Worm (Caenorhabditis elegans) whole organism, L1 larva: ENCODE results near the gene F59A1.18.

ENCODE experiments used
- C04F5.9 ChIP-seq: sonication (generic microtip); optimal IDR thresholded peaks from 2 replicates; lab custom pipeline; 2016; ENCODE audit warnings: missing genetic modification characterization, missing compliant biosample characterization
- aha-1 ChIP-seq: fragments of 150-350 bp; optimal IDR thresholded peaks from 2 replicates; lab custom pipeline; 2014; ENCODE audit warnings: missing biosample characterization, missing genetic modification characterization
- alr-1 ChIP-seq: fragments of 200-800 bp; sonication (Bioruptor generic); optimal IDR thresholded peaks from 2 replicates; lab custom pipeline; 2018; ENCODE audit warnings: borderline replicate concordance, mild to moderate bottlenecking, missing genetic modification characterization, missing compliant biosample characterization
- blmp-1 ChIP-seq: fragments of 150-350 bp; optimal IDR thresholded peaks from 2 replicates; lab custom pipeline; 2014; ENCODE audit warnings: missing biosample characterization, missing genetic modification characterization
- ceh-8 ChIP-seq: fragments of 200-800 bp; sonication (Bioruptor generic); optimal IDR thresholded peaks from 2 replicates; lab custom pipeline; 2018; ENCODE audit warnings: mild to moderate bottlenecking, missing genetic modification characterization, moderate library complexity, missing compliant biosample characterization
- ceh-82 ChIP-seq, 3 experiments: fragments of 150-350 bp in 1 of 3; sonication (generic microtip) in 2 of 3; optimal IDR thresholded peaks; 2 replicates each; lab custom pipeline; 2014 to 2017; ENCODE audit warnings: missing biosample characterization in 3 of 3, missing genetic modification characterization in 3 of 3
- ceh-88 ChIP-seq: fragments of 200-800 bp; sonication (Bioruptor generic); IDR thresholded peaks from 2 replicates; pipeline ENCODE4 v1.3.6; 2022; ENCODE audit warnings: missing genetic modification characterization, missing compliant biosample characterization
- ceh-90 ChIP-seq: sonication (generic microtip); optimal IDR thresholded peaks from 2 replicates; lab custom pipeline; 2016; ENCODE audit warnings: missing genetic modification characterization, missing compliant biosample characterization
- ces-1 ChIP-seq: fragments of 150-350 bp; optimal IDR thresholded peaks from 2 replicates; lab custom pipeline; 2014; ENCODE audit warnings: missing biosample characterization, missing genetic modification reagents, missing genetic modification characterization
- dpl-1 ChIP-seq, 3 experiments: fragments of 150-350 bp in 2 of 3; sonication (generic microtip) in 1 of 3; optimal IDR thresholded peaks; 2 replicates each; lab custom pipeline; 2014 to 2017; ENCODE audit warnings: missing biosample characterization in 3 of 3, missing genetic modification characterization in 3 of 3, missing genetic modification reagents in 3 of 3
- efl-1 ChIP-seq, 4 experiments: fragments of 150-350 bp; optimal IDR thresholded peaks in 3 of 4; peaks in 1 of 4; 1 replicate in 1 of 4; 2 replicates in 3 of 4; lab custom pipeline; 2014; ENCODE audit warnings: missing biosample characterization in 2 of 4, missing genetic modification characterization in 2 of 4, missing genetic modification reagents in 2 of 4
- efl-3 ChIP-seq: fragments of 200-800 bp; sonication (Bioruptor generic); optimal IDR thresholded peaks from 2 replicates; lab custom pipeline; 2018; ENCODE audit warnings: mild to moderate bottlenecking, missing genetic modification characterization, missing compliant biosample characterization
- egl-27 ChIP-seq, 2 experiments: fragments of 150-350 bp in 1 of 2; sonication (generic microtip); optimal IDR thresholded peaks; 3 replicates each; lab custom pipeline; 2017 to 2018; ENCODE audit warnings: missing biosample characterization in 2 of 2, missing genetic modification characterization in 2 of 2, missing genetic modification reagents in 2 of 2
- elt-2 ChIP-seq: sonication (generic microtip); optimal IDR thresholded peaks from 2 replicates; lab custom pipeline; 2016; ENCODE audit warnings: missing genetic modification characterization, mild to moderate bottlenecking, inconsistent platforms, missing compliant biosample characterization, missing genetic modification reagents
- fkh-10 ChIP-seq: sonication (generic microtip); optimal IDR thresholded peaks from 2 replicates; lab custom pipeline; 2017; ENCODE audit warnings: missing biosample characterization, missing genetic modification reagents, missing genetic modification characterization
- fkh-4 ChIP-seq: sonication (generic microtip); optimal IDR thresholded peaks from 2 replicates; lab custom pipeline; 2016; ENCODE audit warnings: missing compliant biosample characterization, missing genetic modification characterization, borderline replicate concordance
- fos-1 ChIP-seq: fragments of 150-350 bp; optimal IDR thresholded peaks from 2 replicates; lab custom pipeline; 2014; ENCODE audit warnings: missing biosample characterization, missing genetic modification characterization
- grh-1 ChIP-seq: fragments of 200-800 bp; sonication (Bioruptor generic); IDR thresholded peaks from 2 replicates; pipeline ENCODE4 v1.3.6; 2022; ENCODE audit warnings: missing genetic modification reagents, missing genetic modification characterization, missing compliant biosample characterization
- hpl-2 ChIP-seq: fragments of 150-350 bp; optimal IDR thresholded peaks from 2 replicates; lab custom pipeline; 2014; ENCODE audit warnings: missing biosample characterization, missing genetic modification reagents, missing genetic modification characterization
- jun-1 ChIP-seq: fragments of 150-350 bp; optimal IDR thresholded peaks from 2 replicates; lab custom pipeline; 2014; ENCODE audit warnings: missing biosample characterization, missing genetic modification reagents, missing genetic modification characterization
- lin-13 ChIP-seq: fragments of 150-350 bp; optimal IDR thresholded peaks from 2 replicates; lab custom pipeline; 2014; ENCODE audit warnings: missing biosample characterization, missing genetic modification reagents, missing genetic modification characterization
- lsy-2 ChIP-seq, 2 experiments: fragments of 150-350 bp; optimal IDR thresholded peaks; 2 replicates each; lab custom pipeline; 2014; ENCODE audit warnings: missing biosample characterization in 2 of 2, missing genetic modification characterization in 2 of 2
- mdl-1 ChIP-seq, 2 experiments: fragments of 150-350 bp; optimal IDR thresholded peaks; 2 replicates each; lab custom pipeline; 2014 to 2017; ENCODE audit warnings: missing biosample characterization in 2 of 2, missing genetic modification characterization in 2 of 2, inconsistent platforms in 1 of 2
- nhr-11 ChIP-seq: fragments of 150-350 bp; optimal IDR thresholded peaks from 2 replicates; lab custom pipeline; 2014; ENCODE audit warnings: missing biosample characterization, missing genetic modification characterization
- nhr-19 ChIP-seq: fragments of 200-800 bp; sonication (Bioruptor generic); conservative IDR thresholded peaks from 2 replicates; pipeline ENCODE4 v1.3.6; 2022; ENCODE audit warnings: missing genetic modification characterization, missing compliant biosample characterization
- nhr-20 ChIP-seq: sonication (generic microtip); optimal IDR thresholded peaks from 2 replicates; lab custom pipeline; 2016; ENCODE audit warnings: mild to moderate bottlenecking, missing genetic modification characterization, missing compliant biosample characterization
- nhr-237 ChIP-seq: fragments of 150-350 bp; optimal IDR thresholded peaks from 2 replicates; lab custom pipeline; 2014; ENCODE audit warnings: missing biosample characterization, missing genetic modification characterization
- nhr-28 ChIP-seq: fragments of 150-350 bp; optimal IDR thresholded peaks from 2 replicates; lab custom pipeline; 2014; ENCODE audit warnings: missing biosample characterization, missing genetic modification characterization
- nhr-47 ChIP-seq: sonication (generic microtip); optimal IDR thresholded peaks from 2 replicates; lab custom pipeline; 2016; ENCODE audit warnings: mild to moderate bottlenecking, missing genetic modification characterization, moderate library complexity, missing compliant biosample characterization
- nhr-84 ChIP-seq: sonication (generic microtip); optimal IDR thresholded peaks from 2 replicates; lab custom pipeline; 2017; ENCODE audit warnings: missing biosample characterization, missing genetic modification characterization
- nhr-85 ChIP-seq: sonication (generic microtip); peaks from one replicate; lab custom pipeline; 2016; ENCODE audit warnings: missing genetic modification characterization, inconsistent platforms, missing compliant biosample characterization
- nhr-90 ChIP-seq: sonication (generic microtip); optimal IDR thresholded peaks from 2 replicates; lab custom pipeline; 2016; ENCODE audit warnings: mild to moderate bottlenecking, missing genetic modification characterization, missing compliant biosample characterization; ENCODE audit not compliant: poor library complexity
- sox-4 ChIP-seq: sonication (generic microtip); optimal IDR thresholded peaks from 2 replicates; lab custom pipeline; 2016; ENCODE audit warnings: missing genetic modification characterization, missing compliant biosample characterization
- sptf-1 ChIP-seq: fragments of 150-350 bp; optimal IDR thresholded peaks from 2 replicates; lab custom pipeline; 2014; ENCODE audit warnings: missing biosample characterization, missing genetic modification characterization
- sup-37 ChIP-seq: fragments of 200-800 bp; sonication (Bioruptor generic); optimal IDR thresholded peaks from 2 replicates; lab custom pipeline; 2018; ENCODE audit warnings: mild to moderate bottlenecking, missing genetic modification characterization, missing compliant biosample characterization
- tbx-2 ChIP-seq: sonication (generic microtip); optimal IDR thresholded peaks from 2 replicates; lab custom pipeline; 2016; ENCODE audit warnings: missing genetic modification characterization, missing compliant biosample characterization
- unc-86 ChIP-seq: sonication (generic microtip); optimal IDR thresholded peaks from 2 replicates; lab custom pipeline; 2016; ENCODE audit warnings: missing genetic modification characterization, missing compliant biosample characterization
- zip-4 ChIP-seq: fragments of 200-800 bp; sonication (Bioruptor generic); optimal IDR thresholded peaks from 2 replicates; lab custom pipeline; 2018; ENCODE audit warnings: mild to moderate bottlenecking, missing genetic modification characterization, moderate library complexity, missing compliant biosample characterization

F59A1.18 gene

ce11 chrV:17705814-17706213 is 19.1 kb upstream of the F59A1.18 start, which contains the start of gene W06D12.6:
Gene W06D12.6, plus strand, starts transcription at chrV:17706114.
- TF ChIP-seq zip-4 (GFP tag; lab: Kevin White, UChicago): no peak
- TF ChIP-seq nhr-90: no peak
- no peak for TF ChIP-seq nhr-19 (GFP tag; lab: Robert Waterston, UW)
- no peak for TF ChIP-seq sup-37 (GFP tag; lab: Kevin White, UChicago)
- TF ChIP-seq jun-1 (tag; lab: Kevin White, UChicago): no peak
- TF ChIP-seq fos-1 (tag; lab: Kevin White, UChicago): no peak
- TF ChIP-seq efl-1 (optimal IDR thresholded peaks at IDR 0.05; lab: Kevin White, UChicago): no peak
- TF ChIP-seq efl-1 (GFP tag; optimal IDR thresholded peaks at IDR 0.05 in 1 of 2; lab: Kevin White, UChicago): no peak
- TF ChIP-seq elt-2 (tag; lab: Kevin White, UChicago): no peak
- TF ChIP-seq nhr-20 (tag; lab: Kevin White, UChicago): no peak
- no peak for TF ChIP-seq lsy-2 (tag; optimal IDR thresholded peaks at IDR 0.05; lab: Kevin White, UChicago)
- TF ChIP-seq nhr-47 (tag; lab: Kevin White, UChicago): no peak
- no peak for TF ChIP-seq nhr-28 (tag; lab: Kevin White, UChicago)
- no peak for TF ChIP-seq nhr-85 (tag; lab: Kevin White, UChicago)
- TF ChIP-seq nhr-11 (tag; lab: Kevin White, UChicago): no peak

ce11 chrV:17700728-17701262 is 14.0 kb upstream of the F59A1.18 start, which contains the start of the genes Y26G10.5 and srh-32:
Gene Y26G10.5, minus strand, starts transcription at chrV:17700828.
Gene srh-32, plus strand, starts transcription at chrV:17701212.
- TF ChIP-seq egl-27 (tag; optimal IDR thresholded peaks at IDR 0.05; lab: Kevin White, UChicago) (no peak), nhr-237 (tag; lab: Kevin White, UChicago) (no peak), ceh-90 (tag; lab: Kevin White, UChicago) (no peak), hpl-2 (GFP tag; lab: Kevin White, UChicago) (no peak), mdl-1 (tag; optimal IDR thresholded peaks at IDR 0.05; lab: Kevin White, UChicago) (no peak), sptf-1 (tag; lab: Kevin White, UChicago) (no peak), ceh-82 (tag; optimal IDR thresholded peaks at IDR 0.05; lab: Kevin White, UChicago) (no peak), unc-86 (tag; lab: Kevin White, UChicago) (no peak), aha-1 (no peak), fkh-10 (GFP tag; lab: Kevin White, UChicago) (no peak), jun-1 (tag; lab: Kevin White, UChicago) (no peak), dpl-1 (GFP tag; optimal IDR thresholded peaks at IDR 0.05; lab: Kevin White, UChicago) (no peak), alr-1 (tag; lab: Kevin White, UChicago) (no peak), ceh-88 (GFP tag; lab: Robert Waterston, UW) (no peak), blmp-1 (tag; lab: Kevin White, UChicago) (no peak), lsy-2 (tag; optimal IDR thresholded peaks at IDR 0.05; lab: Kevin White, UChicago) (no peak), C04F5.9 (tag; lab: Kevin White, UChicago) (no peak), tbx-2 (tag; lab: Kevin White, UChicago) (no peak), zip-4 (GFP tag; lab: Kevin White, UChicago) (no peak)

DNA sequence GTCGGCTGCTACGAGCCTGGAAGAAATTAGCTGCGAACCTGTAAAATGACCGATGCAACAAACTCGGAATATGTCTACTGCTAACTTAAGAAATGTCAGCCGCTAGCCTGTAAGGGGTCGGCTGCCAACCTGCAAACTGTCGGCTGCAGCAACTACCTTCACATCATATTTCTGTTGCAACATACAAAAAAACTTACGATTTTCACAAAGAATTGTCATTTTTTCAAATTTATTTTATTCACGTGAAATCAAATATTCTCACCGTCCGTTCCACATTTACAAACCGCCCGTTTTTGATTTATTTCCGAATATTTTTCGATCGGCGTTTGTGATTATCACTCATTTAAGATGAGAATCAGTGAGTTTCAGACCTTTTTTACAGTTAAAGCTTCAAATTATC is 12.9 kb upstream of the F59A1.18 start, which contains the start of gene Y26G10.6:
Y26G10.6 (plus strand) TSS at position 301 of the 400 bp plus-strand sequence.
- TF ChIP-seq efl-3 (GFP tag; lab: Kevin White, UChicago) (no peak), nhr-237 (tag; lab: Kevin White, UChicago) (no peak), ceh-8 (no peak), efl-1 (optimal IDR thresholded peaks at IDR 0.05; lab: Kevin White, UChicago) (no peak), efl-1 (GFP tag; optimal IDR thresholded peaks at IDR 0.05 in 1 of 2; lab: Kevin White, UChicago) (no peak), fkh-4 (tag; lab: Kevin White, UChicago) (no peak), hpl-2 (GFP tag; lab: Kevin White, UChicago) (no peak), blmp-1 (tag; lab: Kevin White, UChicago) (no peak), grh-1 (no peak), nhr-84 (tag; lab: Kevin White, UChicago) (no peak), mdl-1 (tag; optimal IDR thresholded peaks at IDR 0.05; lab: Kevin White, UChicago) (no peak), lin-13 (GFP tag; lab: Kevin White, UChicago) (no peak), tbx-2 (tag; lab: Kevin White, UChicago) (no peak), sox-4 (tag; lab: Kevin White, UChicago) (no peak), ces-1 (no peak)
